Fruit fly (Drosophila melanogaster): ENCODE results near the gene CG15042.

The CG15042 gene

dm6 chrX:18533308-18533707 lies 5.2 kb upstream of the CG15042 start (continued):
- TF ChIP-seq bowl (GFP tag; IDR thresholded peaks at IDR 0.05) (no peak), salm (tag; optimal IDR thresholded peaks at IDR 0.05) (no peak), fu2 (GFP tag; optimal IDR thresholded peaks at IDR 0.05) (no peak), Dll (GFP tag; IDR thresholded peaks at IDR 0.05; ENCODE audit: partially characterized antibody) (no peak), p53 (GFP tag; optimal IDR thresholded peaks at IDR 0.05) (no peak), Max (GFP tag; optimal IDR thresholded peaks at IDR 0.05) (no peak), CG6813 (GFP tag; optimal IDR thresholded peaks at IDR 0.05) (no peak), Doc2 (GFP tag; IDR thresholded peaks at IDR 0.05) (no peak), slbo (GFP tag; IDR thresholded peaks at IDR 0.05) (0 out of 2 replicates have a peak, but pooled peaks have one; percentile 19), dmrt99B (tag; optimal IDR thresholded peaks at IDR 0.05) (peak; percentile 56), CG17385 (GFP tag; optimal IDR thresholded peaks at IDR 0.05) (peak; percentile 31), ham (GFP tag; IDR thresholded peaks at IDR 0.05) (no peak), CG4820 (GFP tag; optimal IDR thresholded peaks at IDR 0.05) (peak; percentile 11), CG5180 (GFP tag; optimal IDR thresholded peaks at IDR 0.05) (no peak), CG17612 (GFP tag; IDR thresholded peaks at IDR 0.05) (no peak), CG17359 (tag; optimal IDR thresholded peaks at IDR 0.05) (no peak), CG12299 (tag; optimal IDR thresholded peaks at IDR 0.05) (no peak), Rx (GFP tag; IDR thresholded peaks at IDR 0.05) (no peak), CG1233 (GFP tag; optimal IDR thresholded peaks at IDR 0.05) (no peak), CG10959 (GFP tag; IDR thresholded peaks at IDR 0.05) (no peak), pan (optimal IDR thresholded peaks at IDR 0.05) (no peak), pan (GFP tag; optimal IDR thresholded peaks at IDR 0.05 in 1 of 2, IDR thresholded peaks at IDR 0.05 in 1 of 2) (peak in 1 of 2 experiments; percentile 24), insv (GFP tag; optimal IDR thresholded peaks at IDR 0.05) (no peak), CG33557 (GFP tag; optimal IDR thresholded peaks at IDR 0.05) (no peak), CG17829 (tag; optimal IDR thresholded peaks at IDR 0.05) (peak; percentile 21), ssp (GFP tag; IDR thresholded peaks at IDR 0.05) (no peak), CG2712 (tag; optimal IDR thresholded peaks at IDR 0.05) (peak; percentile 53), CG7372 (GFP tag; IDR thresholded peaks at IDR 0.05) (no peak), trh (GFP tag; optimal IDR thresholded peaks at IDR 0.05) (peak; percentile 53), Hsf (GFP tag; optimal IDR thresholded peaks at IDR 0.05) (peak; percentile 3), disco-r (GFP tag; optimal IDR thresholded peaks at IDR 0.05) (no peak), CG15011 (GFP tag; optimal IDR thresholded peaks at IDR 0.05) (no peak), CHES-1-like (GFP tag; optimal IDR thresholded peaks at IDR 0.05) (no peak), D19A (tag; optimal IDR thresholded peaks at IDR 0.05) (peak; percentile 18), CG5245 (GFP tag; optimal IDR thresholded peaks at IDR 0.05) (no peak), Side (GFP tag; optimal IDR thresholded peaks at IDR 0.05) (no peak), NfI (GFP tag; optimal IDR thresholded peaks at IDR 0.05) (no peak), CG8924 (tag; optimal IDR thresholded peaks at IDR 0.05) (peak; percentile 23), dpn (GFP tag; optimal IDR thresholded peaks at IDR 0.05) (no peak), Dip3 (GFP tag; optimal IDR thresholded peaks at IDR 0.05) (no peak), unc-4 (GFP tag; IDR thresholded peaks at IDR 0.05; ENCODE audit: partially characterized antibody) (no peak), psq (GFP tag; optimal IDR thresholded peaks at IDR 0.05) (no peak), sim (GFP tag; IDR thresholded peaks at IDR 0.05) (no peak), gcm2 (GFP tag; optimal IDR thresholded peaks at IDR 0.05) (no peak), Fer2 (tag; optimal IDR thresholded peaks at IDR 0.05) (no peak), Chrac-16 (GFP tag; optimal IDR thresholded peaks at IDR 0.05) (peak; percentile 7), stwl (tag; optimal IDR thresholded peaks at IDR 0.05) (no peak), sug (tag; optimal IDR thresholded peaks at IDR 0.05) (no peak), eve (GFP tag; optimal IDR thresholded peaks at IDR 0.05) (no peak), tup (GFP tag; optimal IDR thresholded peaks at IDR 0.05) (no peak), CG15479 (GFP tag; optimal IDR thresholded peaks at IDR 0.05) (no peak), exex (tag; optimal IDR thresholded peaks at IDR 0.05) (no peak)
